Worm (Caenorhabditis elegans) whole organism, L1 larva: ENCODE results near the gene F54F2.14.

Experiments
- ceh-8 ChIP-seq: fragments of 200-800 bp; sonication (Bioruptor generic); optimal IDR thresholded peaks from 2 replicates; lab custom pipeline; 2018; ENCODE audit warnings: mild to moderate bottlenecking, missing genetic modification characterization, moderate library complexity, missing compliant biosample characterization
- isw-1 ChIP-seq: fragments of 200-800 bp; sonication (Bioruptor generic); IDR thresholded peaks from 2 replicates; pipeline ENCODE4 v1.3.6; 2022; ENCODE audit warnings: missing genetic modification characterization, missing compliant biosample characterization
- lin-15B ChIP-seq: fragments of 150-350 bp; sonication (generic microtip); optimal IDR thresholded peaks from 3 replicates; lab custom pipeline; 2014; ENCODE audit warnings: missing biosample characterization, missing genetic modification characterization
- lin-39 ChIP-seq: fragments of 150-350 bp; optimal IDR thresholded peaks from 2 replicates; lab custom pipeline; 2014; ENCODE audit warnings: missing biosample characterization, missing genetic modification reagents, missing genetic modification characterization
- lir-3 ChIP-seq: sonication (generic microtip); optimal IDR thresholded peaks from 2 replicates; lab custom pipeline; 2016; ENCODE audit warnings: mild to moderate bottlenecking, missing genetic modification characterization, moderate library complexity, missing compliant biosample characterization; ENCODE audit not compliant: poor library complexity
- mdl-1 ChIP-seq, 2 experiments: fragments of 150-350 bp; optimal IDR thresholded peaks; 2 replicates each; lab custom pipeline; 2014 to 2017; ENCODE audit warnings: missing biosample characterization in 2 of 2, missing genetic modification characterization in 2 of 2, inconsistent platforms in 1 of 2
- nhr-20 ChIP-seq: sonication (generic microtip); optimal IDR thresholded peaks from 2 replicates; lab custom pipeline; 2016; ENCODE audit warnings: mild to moderate bottlenecking, missing genetic modification characterization, missing compliant biosample characterization
- nhr-28 ChIP-seq: fragments of 150-350 bp; optimal IDR thresholded peaks from 2 replicates; lab custom pipeline; 2014; ENCODE audit warnings: missing biosample characterization, missing genetic modification characterization
- nhr-77 ChIP-seq: fragments of 150-350 bp; optimal IDR thresholded peaks from 2 replicates; lab custom pipeline; 2014; ENCODE audit warnings: missing biosample characterization, missing genetic modification characterization
- rnt-1 ChIP-seq: sonication (generic microtip); optimal IDR thresholded peaks from 2 replicates; lab custom pipeline; 2016; ENCODE audit warnings: mild to moderate bottlenecking, missing genetic modification characterization, moderate library complexity, missing compliant biosample characterization
- skn-1 ChIP-seq: fragments of 150-350 bp; optimal IDR thresholded peaks from 2 replicates; lab custom pipeline; 2014; ENCODE audit warnings: missing biosample characterization, missing genetic modification characterization
- unc-130 ChIP-seq: fragments of 150-350 bp; optimal IDR thresholded peaks from 2 replicates; lab custom pipeline; 2017; ENCODE audit warnings: missing biosample characterization, missing genetic modification characterization, inconsistent platforms
- unc-98 ChIP-seq: fragments of 200-800 bp; sonication (Bioruptor generic); IDR thresholded peaks from 2 replicates; pipeline ENCODE4 v1.3.6; 2022; ENCODE audit warnings: missing genetic modification characterization, missing compliant biosample characterization
- zag-1 ChIP-seq: fragments of 150-350 bp; optimal IDR thresholded peaks from 2 replicates; lab custom pipeline; 2014; ENCODE audit warnings: missing biosample characterization, missing genetic modification characterization

DNA sequence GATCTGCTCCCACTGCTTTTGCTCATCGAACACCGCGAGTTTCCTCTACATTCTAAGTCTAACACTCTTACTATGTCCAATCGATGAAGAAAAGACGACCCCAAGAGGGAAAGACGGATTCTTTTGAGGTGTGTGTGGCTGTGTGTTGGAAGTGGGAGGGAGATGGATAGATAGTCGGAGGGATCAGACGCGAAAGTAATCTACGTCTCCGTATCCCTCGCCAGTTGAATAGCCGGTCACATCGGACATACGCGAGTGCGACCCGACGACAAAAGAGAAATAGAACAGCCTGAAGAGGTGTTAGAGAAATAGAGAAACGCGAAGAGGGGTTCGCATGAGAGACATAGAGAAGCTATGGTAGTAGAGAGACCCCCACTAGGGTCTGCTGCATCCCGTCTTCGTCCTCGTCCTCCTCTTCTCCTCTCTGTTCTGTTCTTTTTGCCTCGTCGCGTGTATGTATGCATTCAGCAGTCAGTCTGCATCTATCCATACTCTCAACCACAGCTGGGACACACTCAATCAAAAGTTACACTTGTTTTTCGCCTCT lies 4.3 kb downstream of the F54F2.14 start:
- TF ChIP-seq unc-130 (tag; lab: Kevin White, UChicago) = peak; percentile 91
- peak; percentile 42 for TF ChIP-seq nhr-28 (tag; lab: Kevin White, UChicago)
- peak; percentile 92 for TF ChIP-seq skn-1 (tag; lab: Kevin White, UChicago)
- TF ChIP-seq lin-15B (tag; lab: Kevin White, UChicago) = no peak
- peak; percentile 91 for TF ChIP-seq ceh-8
- peak; percentile 91 for TF ChIP-seq isw-1 (GFP tag; lab: Robert Waterston, UW)
- TF ChIP-seq rnt-1 = peak; percentile 94
- TF ChIP-seq mdl-1 (tag; optimal IDR thresholded peaks at IDR 0.05; lab: Kevin White, UChicago) = peak; percentile 50 to 96
- peak; percentile 75 for TF ChIP-seq zag-1 (tag; lab: Kevin White, UChicago)
- TF ChIP-seq lin-39 (tag; lab: Kevin White, UChicago) = peak; percentile 89
- TF ChIP-seq nhr-77 = peak; percentile 94
- TF ChIP-seq lir-3 (tag; lab: Kevin White, UChicago) = peak; percentile 88
- no peak for TF ChIP-seq unc-98 (GFP tag; lab: Robert Waterston, UW)
- TF ChIP-seq nhr-20 = peak; percentile 98
